Worm (Caenorhabditis elegans) whole organism, young adult: ENCODE measurements around the gene ZK813.5.
A peak's percentile ranks its signal among the peaks of the same experiment; 100 is the strongest.

Source experiments
- C06A6.2 ChIP-seq: fragments of 200-800 bp; sonication (Bioruptor generic); conservative IDR thresholded peaks from 2 replicates; pipeline ENCODE4 v1.3.6; 2022; ENCODE audit warnings: missing genetic modification characterization, missing compliant biosample characterization
- D2030.7 ChIP-seq: fragments of 200-800 bp; sonication (Bioruptor generic); IDR thresholded peaks from 2 replicates; pipeline ENCODE4 v1.3.6; 2022; ENCODE audit warnings: missing genetic modification reagents, missing genetic modification characterization, missing compliant biosample characterization
- F10E7.11 ChIP-seq: sonication (generic microtip); optimal IDR thresholded peaks from 2 replicates; lab custom pipeline; 2017; ENCODE audit warnings: mild to moderate bottlenecking, missing genetic modification characterization, moderate library complexity, missing compliant biosample characterization
- F22D6.2 ChIP-seq: sonication (generic microtip); optimal IDR thresholded peaks from 2 replicates; lab custom pipeline; 2016; ENCODE audit warnings: mild to moderate bottlenecking, missing genetic modification characterization, missing compliant biosample characterization
- F33H1.4 ChIP-seq: fragments of 200-800 bp; sonication (Bioruptor generic); IDR thresholded peaks from 2 replicates; pipeline ENCODE4 v1.3.6; 2022; ENCODE audit warnings: missing genetic modification reagents, missing genetic modification characterization, missing compliant biosample characterization
- F37B4.10 ChIP-seq: fragments of 200-800 bp; sonication (Bioruptor generic); IDR thresholded peaks from 2 replicates; pipeline ENCODE4 v1.3.6; 2022; ENCODE audit warnings: missing genetic modification characterization, missing compliant biosample characterization
- F52B5.7 ChIP-seq: sonication (generic microtip); optimal IDR thresholded peaks from 2 replicates; lab custom pipeline; 2016; ENCODE audit warnings: mild to moderate bottlenecking, missing genetic modification characterization, missing compliant biosample characterization
- T07F8.4 ChIP-seq: sonication (generic microtip); optimal IDR thresholded peaks from 2 replicates; lab custom pipeline; 2016; ENCODE audit warnings: mild to moderate bottlenecking, missing genetic modification characterization, moderate library complexity, missing compliant biosample characterization
- T26A5.8 ChIP-seq: sonication (generic microtip); optimal IDR thresholded peaks from 2 replicates; lab custom pipeline; 2016; ENCODE audit warnings: missing genetic modification characterization, missing compliant biosample characterization
- Y53G8AR.9 ChIP-seq: fragments of 200-800 bp; sonication (Bioruptor generic); conservative IDR thresholded peaks from 2 replicates; pipeline ENCODE4 v1.3.6; 2022; ENCODE audit warnings: missing genetic modification reagents, missing genetic modification characterization, missing compliant biosample characterization
- Y56A3A.18 ChIP-seq: fragments of 200-800 bp; sonication (Bioruptor generic); IDR thresholded peaks from 2 replicates; pipeline ENCODE4 v1.3.6; 2022; ENCODE audit warnings: missing genetic modification reagents, missing genetic modification characterization, missing compliant biosample characterization
- Y95B8A.8 ChIP-seq: fragments of 200-800 bp; sonication (Bioruptor generic); IDR thresholded peaks from 2 replicates; pipeline ENCODE4 v1.3.6; 2022; ENCODE audit warnings: missing genetic modification reagents, missing genetic modification characterization, missing compliant biosample characterization
- ZK185.1 ChIP-seq: sonication (generic microtip); optimal IDR thresholded peaks from 2 replicates; lab custom pipeline; 2016; ENCODE audit warnings: mild to moderate bottlenecking, missing genetic modification characterization, missing compliant biosample characterization; ENCODE audit not compliant: poor library complexity, severe bottlenecking
- ama-1 ChIP-seq, 3 experiments: fragments of 150-350 bp in 1 of 3; sonication (generic microtip) in 2 of 3; optimal IDR thresholded peaks; 2 replicates each; lab custom pipeline; 2014 to 2018; ENCODE audit warnings: missing biosample characterization in 2 of 3, missing genetic modification characterization in 2 of 3, missing genetic modification reagents in 2 of 3
- aptf-3 ChIP-seq: fragments of 200-800 bp; sonication (Bioruptor generic); IDR thresholded peaks from 2 replicates; pipeline ENCODE4 v1.3.6; 2022; ENCODE audit warnings: missing genetic modification characterization, missing compliant biosample characterization
- athp-1 ChIP-seq: sonication (generic microtip); optimal IDR thresholded peaks from 2 replicates; lab custom pipeline; 2017; ENCODE audit warnings: mild to moderate bottlenecking, missing genetic modification characterization, missing compliant biosample characterization
- attf-3 ChIP-seq: fragments of 200-800 bp; sonication (Bioruptor generic); conservative IDR thresholded peaks from 2 replicates; pipeline ENCODE4 v1.3.6; 2022; ENCODE audit warnings: missing genetic modification reagents, missing genetic modification characterization, missing compliant biosample characterization
- attf-6 ChIP-seq: fragments of 200-800 bp; sonication (Bioruptor generic); IDR thresholded peaks from 2 replicates; pipeline ENCODE4 v1.3.6; 2022; ENCODE audit warnings: missing genetic modification reagents, missing genetic modification characterization, missing compliant biosample characterization
- bed-1 ChIP-seq: fragments of 200-800 bp; sonication (Bioruptor generic); IDR thresholded peaks from 2 replicates; pipeline ENCODE4 v1.3.6; 2022; ENCODE audit warnings: missing genetic modification reagents, missing genetic modification characterization, missing compliant biosample characterization
- cebp-2 ChIP-seq: fragments of 200-800 bp; sonication (Bioruptor generic); IDR thresholded peaks from 2 replicates; pipeline ENCODE4 v1.3.6; 2022; ENCODE audit warnings: missing genetic modification characterization, missing compliant biosample characterization
- ceh-58 ChIP-seq: fragments of 200-800 bp; sonication (Bioruptor generic); IDR thresholded peaks from 2 replicates; pipeline ENCODE4 v1.3.6; 2022; ENCODE audit warnings: missing genetic modification characterization, missing compliant biosample characterization
- ceh-91 ChIP-seq: fragments of 200-800 bp; sonication (Bioruptor generic); IDR thresholded peaks from 2 replicates; pipeline ENCODE4 v1.3.6; 2022; ENCODE audit warnings: missing genetic modification reagents, missing genetic modification characterization, missing compliant biosample characterization
- chd-7 ChIP-seq: sonication (generic microtip); optimal IDR thresholded peaks from 2 replicates; lab custom pipeline; 2016; ENCODE audit warnings: mild to moderate bottlenecking, missing genetic modification characterization, moderate library complexity, missing compliant biosample characterization
- dox-1 ChIP-seq: fragments of 200-800 bp; sonication (Bioruptor generic); IDR thresholded peaks from 2 replicates; pipeline ENCODE4 v1.3.6; 2022; ENCODE audit warnings: missing genetic modification reagents, missing genetic modification characterization, missing compliant biosample characterization
- dpl-1 ChIP-seq: fragments of 150-350 bp; optimal IDR thresholded peaks from 2 replicates; lab custom pipeline; 2014; ENCODE audit warnings: missing biosample characterization, missing genetic modification reagents, missing genetic modification characterization
- egrh-3 ChIP-seq: fragments of 200-800 bp; sonication (Bioruptor generic); IDR thresholded peaks from 2 replicates; pipeline ENCODE4 v1.3.6; 2022; ENCODE audit warnings: missing genetic modification reagents, missing genetic modification characterization, missing compliant biosample characterization
- him-1 ChIP-seq: sonication (generic microtip); optimal IDR thresholded peaks from 2 replicates; lab custom pipeline; 2016; ENCODE audit warnings: missing genotype, missing genetic modification reagents, missing genetic modification characterization, missing compliant biosample characterization
- hmg-1.2 ChIP-seq: fragments of 200-800 bp; sonication (Bioruptor generic); IDR thresholded peaks from 2 replicates; pipeline ENCODE4 v1.3.6; 2022; ENCODE audit warnings: missing genetic modification reagents, missing genetic modification characterization, missing compliant biosample characterization
- hmg-20 ChIP-seq: fragments of 200-800 bp; sonication (Bioruptor generic); IDR thresholded peaks from 2 replicates; pipeline ENCODE4 v1.3.6; 2022; ENCODE audit warnings: missing genetic modification reagents, missing genetic modification characterization, missing compliant biosample characterization
- hrde-1 ChIP-seq: sonication (generic microtip); optimal IDR thresholded peaks from 2 replicates; lab custom pipeline; 2016; ENCODE audit warnings: missing genetic modification characterization, mild to moderate bottlenecking, missing compliant biosample characterization, moderate library complexity, missing genotype, missing genetic modification reagents, borderline replicate concordance
- let-607 ChIP-seq, 2 experiments: fragments of 200-800 bp in 1 of 2; sonication (Bioruptor generic) in 1 of 2; sonication (generic microtip) in 1 of 2; optimal IDR thresholded peaks; 2 replicates each; lab custom pipeline; 2016 to 2018; ENCODE audit warnings: mild to moderate bottlenecking in 2 of 2, missing compliant biosample characterization in 2 of 2, missing genetic modification characterization in 2 of 2, moderate library complexity in 2 of 2, missing genotype in 1 of 2
- madf-10 ChIP-seq: sonication (generic microtip); optimal IDR thresholded peaks from 2 replicates; lab custom pipeline; 2016; ENCODE audit warnings: mild to moderate bottlenecking, missing genetic modification characterization, missing compliant biosample characterization
- madf-3 ChIP-seq: fragments of 200-800 bp; sonication (Bioruptor generic); IDR thresholded peaks from 2 replicates; pipeline ENCODE4 v1.3.6; 2022; ENCODE audit warnings: missing genetic modification reagents, missing genetic modification characterization, missing compliant biosample characterization
- madf-6 ChIP-seq: fragments of 200-800 bp; sonication (Bioruptor generic); IDR thresholded peaks from 2 replicates; pipeline ENCODE4 v1.3.6; 2022; ENCODE audit warnings: missing genetic modification reagents, missing genetic modification characterization, missing compliant biosample characterization
- nfya-1 ChIP-seq: sonication (generic microtip); optimal IDR thresholded peaks from 2 replicates; lab custom pipeline; 2017; ENCODE audit warnings: antibody characterized with exemption, missing compliant biosample characterization, missing genetic modification characterization, borderline replicate concordance; ENCODE audit not compliant: insufficient read depth
- nhr-179 ChIP-seq: sonication (generic microtip); optimal IDR thresholded peaks from 2 replicates; lab custom pipeline; 2016; ENCODE audit warnings: mild to moderate bottlenecking, missing genetic modification characterization, missing compliant biosample characterization
- nhr-27 ChIP-seq: fragments of 200-800 bp; sonication (Bioruptor generic); optimal IDR thresholded peaks from 2 replicates; lab custom pipeline; 2018; ENCODE audit warnings: mild to moderate bottlenecking, missing genetic modification characterization, moderate library complexity, missing compliant biosample characterization
- nhr-90 ChIP-seq: sonication (generic microtip); optimal IDR thresholded peaks from 2 replicates; lab custom pipeline; 2016; ENCODE audit warnings: missing genotype, mild to moderate bottlenecking, missing genetic modification characterization, missing compliant biosample characterization
- rcor-1 ChIP-seq: fragments of 200-800 bp; sonication (Bioruptor generic); IDR thresholded peaks from 2 replicates; pipeline ENCODE4 v1.3.6; 2022; ENCODE audit warnings: missing genetic modification reagents, missing genetic modification characterization, missing compliant biosample characterization
- repo-1 ChIP-seq: sonication (generic microtip); optimal IDR thresholded peaks from 2 replicates; lab custom pipeline; 2017; ENCODE audit warnings: mild to moderate bottlenecking, missing genetic modification characterization, missing compliant biosample characterization
- somi-1 ChIP-seq: fragments of 200-800 bp; sonication (Bioruptor generic); optimal IDR thresholded peaks from 2 replicates; lab custom pipeline; 2018; ENCODE audit warnings: mild to moderate bottlenecking, missing genetic modification characterization, missing compliant biosample characterization
- sptf-2 ChIP-seq: fragments of 200-800 bp; sonication (Bioruptor generic); optimal IDR thresholded peaks from 2 replicates; lab custom pipeline; 2018; ENCODE audit warnings: mild to moderate bottlenecking, missing genetic modification characterization, missing compliant biosample characterization
- unc-62 ChIP-seq: fragments of 150-350 bp; optimal IDR thresholded peaks from 2 replicates; lab custom pipeline; 2014; ENCODE audit warnings: missing biosample characterization, missing genetic modification reagents, missing genetic modification characterization
- xnd-1 ChIP-seq: sonication (generic microtip); optimal IDR thresholded peaks from 2 replicates; lab custom pipeline; 2016; ENCODE audit warnings: missing genotype, missing genetic modification reagents, missing genetic modification characterization, missing compliant biosample characterization
- zim-3 ChIP-seq: sonication (generic microtip); optimal IDR thresholded peaks from 2 replicates; lab custom pipeline; 2017; ENCODE audit warnings: mild to moderate bottlenecking, missing genetic modification characterization, moderate library complexity, missing compliant biosample characterization
- ztf-22 ChIP-seq: fragments of 200-800 bp; sonication (Bioruptor generic); optimal IDR thresholded peaks from 2 replicates; lab custom pipeline; 2018; ENCODE audit warnings: mild to moderate bottlenecking, missing genetic modification characterization, moderate library complexity, missing compliant biosample characterization
- ztf-25 ChIP-seq: fragments of 200-800 bp; sonication (Bioruptor generic); IDR thresholded peaks from 2 replicates; pipeline ENCODE4 v1.3.6; 2022; ENCODE audit warnings: missing genetic modification reagents, missing genetic modification characterization, missing compliant biosample characterization
- ztf-6 ChIP-seq: fragments of 200-800 bp; sonication (Bioruptor generic); IDR thresholded peaks from 2 replicates; pipeline ENCODE4 v1.3.6; 2022; ENCODE audit warnings: missing genetic modification reagents, missing genetic modification characterization, missing compliant biosample characterization

ZK813.5 gene

ce11 chrX:3408717-3409303 lies 42.2 kb downstream of the ZK813.5 start (continued):
- TF ChIP-seq nhr-179 (tag; lab: Kevin White, UChicago) = no peak
- no peak for TF ChIP-seq ztf-22
- TF ChIP-seq T07F8.4 (tag; lab: Kevin White, UChicago) = no peak
- TF ChIP-seq dox-1 (GFP tag; lab: Robert Waterston, UW) = no peak
- no peak for TF ChIP-seq hmg-20 (GFP tag; lab: Robert Waterston, UW)
- TF ChIP-seq ama-1 (optimal IDR thresholded peaks at IDR 0.05; lab: Kevin White, UChicago) = no peak
- no peak for TF ChIP-seq ama-1 (GFP tag; optimal IDR thresholded peaks at IDR 0.05; lab: Kevin White, UChicago)
- no peak for TF ChIP-seq ZK185.1
- TF ChIP-seq nfya-1 (tag; lab: Kevin White, UChicago) = no peak
- no peak for TF ChIP-seq F37B4.10 (GFP tag; lab: Robert Waterston, UW)
- TF ChIP-seq ceh-58 (GFP tag; lab: Robert Waterston, UW) = no peak
- no peak for TF ChIP-seq F52B5.7
- 0 out of 2 replicates have a peak, but pooled peaks have one; percentile 21 for TF ChIP-seq C06A6.2 (GFP tag; lab: Robert Waterston, UW)
- no peak for TF ChIP-seq ceh-91 (GFP tag; lab: Robert Waterston, UW)
- no peak for TF ChIP-seq sptf-2
- TF ChIP-seq Y95B8A.8 (GFP tag; lab: Robert Waterston, UW) = no peak
- peak; percentile 49 for TF ChIP-seq madf-10 (tag; lab: Kevin White, UChicago)
- no peak for TF ChIP-seq F33H1.4 (GFP tag; lab: Robert Waterston, UW)
- TF ChIP-seq unc-62 (GFP tag; lab: Kevin White, UChicago) = no peak
- TF ChIP-seq repo-1 (tag; lab: Kevin White, UChicago) = peak; percentile 85
- TF ChIP-seq madf-6 = no peak; the same call in 1 of the 2 replicates
- TF ChIP-seq F10E7.11 (tag; lab: Kevin White, UChicago) = no peak
- no peak for TF ChIP-seq T26A5.8 (tag; lab: Kevin White, UChicago)
- TF ChIP-seq hmg-1.2 (GFP tag; lab: Robert Waterston, UW) = no peak
- TF ChIP-seq nhr-90 (tag; lab: Kevin White, UChicago) = peak; percentile 61
- TF ChIP-seq bed-1 (GFP tag; lab: Robert Waterston, UW) = no peak
- TF ChIP-seq somi-1 (GFP tag; lab: Kevin White, UChicago) = no peak
- peak in 1 of 2 experiments; percentile 2 for TF ChIP-seq let-607 (tag; optimal IDR thresholded peaks at IDR 0.05; lab: Kevin White, UChicago)
- peak; percentile 92; the same call in 1 of the 2 replicates for TF ChIP-seq Y53G8AR.9 (GFP tag; lab: Robert Waterston, UW)
- TF ChIP-seq attf-3 (GFP tag; lab: Robert Waterston, UW) = no peak
- no peak for TF ChIP-seq rcor-1 (GFP tag; lab: Robert Waterston, UW)
- no peak for TF ChIP-seq aptf-3 (GFP tag; lab: Robert Waterston, UW)
- TF ChIP-seq chd-7 = peak; percentile 36
- TF ChIP-seq ztf-25 (GFP tag; lab: Robert Waterston, UW) = no peak
- peak; percentile 81 for TF ChIP-seq Y56A3A.18 (GFP tag; lab: Robert Waterston, UW)
- no peak for TF ChIP-seq zim-3
- TF ChIP-seq attf-6 (GFP tag; lab: Robert Waterston, UW) = no peak
- no peak for TF ChIP-seq F22D6.2 (tag; lab: Kevin White, UChicago)
- no peak for TF ChIP-seq nhr-27 (tag; lab: Kevin White, UChicago)
- no peak for TF ChIP-seq egrh-3 (GFP tag; lab: Robert Waterston, UW)
- TF ChIP-seq madf-3 (GFP tag; lab: Robert Waterston, UW) = no peak; the same call in 1 of the 2 replicates
- no peak for TF ChIP-seq hrde-1 (tag; lab: Kevin White, UChicago)
- TF ChIP-seq athp-1 (tag; lab: Kevin White, UChicago) = no peak
- no peak for TF ChIP-seq xnd-1 (tag; lab: Kevin White, UChicago)
- TF ChIP-seq cebp-2 (GFP tag; lab: Robert Waterston, UW) = no peak
- TF ChIP-seq dpl-1 (GFP tag; lab: Kevin White, UChicago) = no peak
- TF ChIP-seq D2030.7 (GFP tag; lab: Robert Waterston, UW) = no peak
- TF ChIP-seq ztf-6 = no peak
- TF ChIP-seq him-1 (tag; lab: Kevin White, UChicago) = no peak
